Fruit fly (Drosophila melanogaster): Measurements from ENCODE around the gene CG15458.

The CG15458 gene

dm6 chrX:20393580-20393979 is 20.4 kb downstream of the CG15458 start, which contains the start of gene Syx16:
TSS of gene Syx16 (minus strand) at chrX:20393751.
- TF ChIP-seq mam (GFP tag; optimal IDR thresholded peaks at IDR 0.05): no peak
- TF ChIP-seq unc-4 (GFP tag; IDR thresholded peaks at IDR 0.05; ENCODE audit: partially characterized antibody): no peak
- TF ChIP-seq Blimp-1 (GFP tag; optimal IDR thresholded peaks at IDR 0.05): no peak
- TF ChIP-seq caup (GFP tag; optimal IDR thresholded peaks at IDR 0.05; ENCODE audit: severe bottlenecking): no peak
- TF ChIP-seq ab (GFP tag; optimal IDR thresholded peaks at IDR 0.05): no peak
- no peak for TF ChIP-seq ara (GFP tag; IDR thresholded peaks at IDR 0.05)
- TF ChIP-seq lola (GFP tag; optimal IDR thresholded peaks at IDR 0.05): no peak
- TF ChIP-seq al (GFP tag; IDR thresholded peaks at IDR 0.05): no peak
- TF ChIP-seq CG1233 (GFP tag; optimal IDR thresholded peaks at IDR 0.05): no peak
- no peak for TF ChIP-seq ttk (GFP tag; IDR thresholded peaks at IDR 0.05)
- TF ChIP-seq amos (GFP tag; IDR thresholded peaks at IDR 0.05; ENCODE audit: partially characterized antibody): peak; percentile 42; the same call in 1 of the 2 replicates
- TF ChIP-seq pzg (GFP tag; optimal IDR thresholded peaks at IDR 0.05): peak; percentile 40
- no peak for TF ChIP-seq Awh (GFP tag; IDR thresholded peaks at IDR 0.05)
- TF ChIP-seq abd-A (tag; optimal IDR thresholded peaks at IDR 0.05): no peak
- no peak for TF ChIP-seq CG12219 (GFP tag; optimal IDR thresholded peaks at IDR 0.05)
- no peak for TF ChIP-seq CG18011 (GFP tag; optimal IDR thresholded peaks at IDR 0.05)
- TF ChIP-seq MESR4 (GFP tag; optimal IDR thresholded peaks at IDR 0.05): peak; percentile 74
- no peak for TF ChIP-seq CG11696 (GFP tag; IDR thresholded peaks at IDR 0.05)
- no peak for TF ChIP-seq Kr (GFP tag; optimal IDR thresholded peaks at IDR 0.05)
- no peak for TF ChIP-seq wdn (GFP tag; IDR thresholded peaks at IDR 0.05)
- no peak for TF ChIP-seq oc (tag; optimal IDR thresholded peaks at IDR 0.05)
- TF ChIP-seq MBD-R2 (GFP tag; IDR thresholded peaks at IDR 0.05): peak; percentile 37
- TF ChIP-seq Deaf1 (tag; optimal IDR thresholded peaks at IDR 0.05): no peak
- TF ChIP-seq Opbp (GFP tag; IDR thresholded peaks at IDR 0.05; ENCODE audit: partially characterized antibody): 0 out of 3 replicates have a peak, but pooled peaks have one; percentile 10
- TF ChIP-seq CG34376 (GFP tag; optimal IDR thresholded peaks at IDR 0.05): no peak
- TF ChIP-seq gt (GFP tag; IDR thresholded peaks at IDR 0.05): no peak
- TF ChIP-seq tll (GFP tag; optimal IDR thresholded peaks at IDR 0.05): no peak
- TF ChIP-seq ftz-f1 (GFP tag; optimal IDR thresholded peaks at IDR 0.05): no peak
- peak; percentile 66 for TF ChIP-seq Myb (GFP tag; optimal IDR thresholded peaks at IDR 0.05)
- no peak for TF ChIP-seq CG6813 (GFP tag; optimal IDR thresholded peaks at IDR 0.05)
- TF ChIP-seq CTCF (GFP tag; optimal IDR thresholded peaks at IDR 0.05): no peak
- TF ChIP-seq prd (optimal IDR thresholded peaks at IDR 0.05): no peak
- TF ChIP-seq prd (GFP tag; IDR thresholded peaks at IDR 0.05): no peak
- TF ChIP-seq HHEX (GFP tag; optimal IDR thresholded peaks at IDR 0.05): no peak
- 0 out of 2 replicates have a peak, but pooled peaks have one; percentile 6 for TF ChIP-seq CG13287 (GFP tag; IDR thresholded peaks at IDR 0.05; ENCODE audit: partially characterized antibody)
- TF ChIP-seq CG9797 (GFP tag; optimal IDR thresholded peaks at IDR 0.05): peak; percentile 56
- TF ChIP-seq CG5953 (GFP tag; IDR thresholded peaks at IDR 0.05): no peak
- TF ChIP-seq CG10462 (GFP tag; optimal IDR thresholded peaks at IDR 0.05): no peak
- no peak for TF ChIP-seq CG2129 (GFP tag; IDR thresholded peaks at IDR 0.05; ENCODE audit: partially characterized antibody)
- TF ChIP-seq Vsx1 (GFP tag; optimal IDR thresholded peaks at IDR 0.05): no peak
- peak; percentile 59 for TF ChIP-seq gfzf (GFP tag; optimal IDR thresholded peaks at IDR 0.05)
- no peak for TF ChIP-seq CG18262 (tag; optimal IDR thresholded peaks at IDR 0.05)
- peak; percentile 45 for TF ChIP-seq Dref (GFP tag; IDR thresholded peaks at IDR 0.05)

Data from whole organism, embryonic.